Fruit fly (Drosophila melanogaster) whole organism, embryonic: ENCODE results near the gene CG3566.

Experiments
- BEAF-32 ChIP-seq: fragments of 200-800 bp; sonication (Bioruptor generic); optimal IDR thresholded peaks from 3 replicates; lab custom pipeline; 2017; ENCODE audit warnings: missing biosample characterization, missing genetic modification characterization, mild to moderate bottlenecking, moderate library complexity, missing genetic modification reagents
- CG11085 ChIP-seq: fragments of 200-800 bp; sonication (Bioruptor generic); IDR thresholded peaks from 2 replicates; pipeline ENCODE4 v1.3.6; 2022; ENCODE audit warnings: missing biosample characterization, missing genetic modification characterization
- CG11093 ChIP-seq: fragments of 200-800 bp; sonication (Bioruptor generic); IDR thresholded peaks from 3 replicates; pipeline ENCODE4 v1.3.6; 2022; ENCODE audit warnings: missing biosample characterization, missing genetic modification characterization
- CG11398 ChIP-seq: fragments of 200-800 bp; sonication (Bioruptor generic); optimal IDR thresholded peaks from 2 replicates; lab custom pipeline; 2016; ENCODE audit warnings: missing biosample characterization, missing genetic modification characterization
- CG14441 ChIP-seq: fragments of 200-800 bp; sonication (Bioruptor generic); IDR thresholded peaks from 2 replicates; pipeline ENCODE4 v1.3.6; 2022; ENCODE audit warnings: missing biosample characterization, missing genetic modification characterization
- CG14667 ChIP-seq: fragments of 200-800 bp; sonication (Bioruptor generic); IDR thresholded peaks from 2 replicates; pipeline ENCODE4 v1.3.6; 2022; ENCODE audit warnings: missing biosample characterization, missing genetic modification characterization
- CG15479 ChIP-seq: fragments of 200-800 bp; sonication (Bioruptor generic); optimal IDR thresholded peaks from 3 replicates; lab custom pipeline; 2019; ENCODE audit warnings: missing biosample characterization, mild to moderate bottlenecking, missing genetic modification characterization, moderate library complexity
- CG17359 ChIP-seq: fragments of 200-800 bp; sonication (Bioruptor generic); optimal IDR thresholded peaks from 3 replicates; lab custom pipeline; 2018; ENCODE audit warnings: missing biosample characterization, mild to moderate bottlenecking, missing genetic modification characterization, moderate library complexity
- CG17568 ChIP-seq: fragments of 200-800 bp; sonication (Bioruptor generic); optimal IDR thresholded peaks from 2 replicates; lab custom pipeline; 2018; ENCODE audit warnings: missing biosample characterization, mild to moderate bottlenecking, missing genetic modification characterization, moderate library complexity
- CG17912 ChIP-seq: fragments of 200-800 bp; sonication (Bioruptor generic); optimal IDR thresholded peaks from 2 replicates; lab custom pipeline; 2018; ENCODE audit warnings: missing biosample characterization, mild to moderate bottlenecking, missing genetic modification characterization
- CG2678 ChIP-seq: fragments of 200-800 bp; sonication (Bioruptor generic); optimal IDR thresholded peaks from 3 replicates; lab custom pipeline; 2019; ENCODE audit warnings: missing biosample characterization, mild to moderate bottlenecking, missing genetic modification characterization, moderate library complexity
- CG30020 ChIP-seq: fragments of 200-800 bp; optimal IDR thresholded peaks from 2 replicates; lab custom pipeline; 2019; ENCODE audit warnings: missing biosample characterization, mild to moderate bottlenecking, missing genetic modification characterization, moderate library complexity
- CG32767 ChIP-seq: fragments of 200-800 bp; sonication (Bioruptor generic); IDR thresholded peaks from 2 replicates; pipeline ENCODE4 v1.3.6; 2022; ENCODE audit warnings: missing biosample characterization, missing genetic modification characterization
- CG3407 ChIP-seq: fragments of 200-800 bp; sonication (Bioruptor generic); optimal IDR thresholded peaks from 2 replicates; lab custom pipeline; 2018; ENCODE audit warnings: missing biosample characterization, mild to moderate bottlenecking, missing genetic modification characterization
- CG7372 ChIP-seq: fragments of 200-800 bp; sonication (Bioruptor generic); IDR thresholded peaks from 2 replicates; pipeline ENCODE4 v1.3.6; 2022; ENCODE audit warnings: missing biosample characterization, missing genetic modification characterization
- CG7963 ChIP-seq: fragments of 200-800 bp; sonication (Bioruptor generic); IDR thresholded peaks from 3 replicates; pipeline ENCODE4 v1.3.6; 2022; ENCODE audit warnings: missing biosample characterization, missing genetic modification characterization; ENCODE audit not compliant: partially characterized antibody
- CG8089 ChIP-seq: fragments of 200-800 bp; sonication (Bioruptor generic); optimal IDR thresholded peaks from 3 replicates; lab custom pipeline; 2016; ENCODE audit warnings: missing biosample characterization, missing genetic modification characterization
- Dbx ChIP-seq: fragments of 200-800 bp; sonication (Bioruptor generic); IDR thresholded peaks from 3 replicates; pipeline ENCODE4 v1.3.6; 2022; ENCODE audit warnings: missing biosample characterization, missing genetic modification characterization
- Dip2 ChIP-seq: fragments of 200-800 bp; sonication (Bioruptor generic); IDR thresholded peaks from 2 replicates; pipeline ENCODE4 v1.3.6; 2022; ENCODE audit warnings: missing biosample characterization, missing genetic modification characterization
- Drgx ChIP-seq: fragments of 200-800 bp; sonication (Bioruptor generic); IDR thresholded peaks from 2 replicates; pipeline ENCODE4 v1.3.6; 2022; ENCODE audit warnings: missing biosample characterization, missing genetic modification characterization
- Gsc ChIP-seq: fragments of 200-800 bp; sonication (Bioruptor generic); IDR thresholded peaks from 2 replicates; pipeline ENCODE4 v1.3.6; 2022; ENCODE audit warnings: missing biosample characterization, missing genetic modification characterization
- MBD-R2 ChIP-seq: fragments of 200-800 bp; sonication (Bioruptor generic); IDR thresholded peaks from 2 replicates; pipeline ENCODE4 v1.3.6; 2022; ENCODE audit warnings: missing biosample characterization, missing genetic modification characterization
- MESR4 ChIP-seq: fragments of 200-800 bp; sonication (Bioruptor generic); optimal IDR thresholded peaks from 2 replicates; lab custom pipeline; 2018; ENCODE audit warnings: missing biosample characterization, mild to moderate bottlenecking, missing genetic modification characterization, moderate library complexity
- Max ChIP-seq: fragments of 200-800 bp; sonication (Bioruptor generic); optimal IDR thresholded peaks from 2 replicates; lab custom pipeline; 2016; ENCODE audit warnings: missing biosample characterization, mild to moderate bottlenecking, missing genetic modification characterization
- PHDP ChIP-seq: fragments of 200-800 bp; sonication (Bioruptor generic); optimal IDR thresholded peaks from 3 replicates; lab custom pipeline; 2018; ENCODE audit warnings: missing biosample characterization, mild to moderate bottlenecking, missing genetic modification characterization, moderate library complexity
- Spps ChIP-seq: fragments of 200-800 bp; sonication (Bioruptor generic); optimal IDR thresholded peaks from 2 replicates; lab custom pipeline; 2018; ENCODE audit warnings: missing biosample characterization, mild to moderate bottlenecking, missing genetic modification characterization
- Tbp ChIP-seq: fragments of >200 bp; optimal IDR thresholded peaks from 2 replicates; lab custom pipeline; 2018; ENCODE audit warnings: missing biosample characterization, missing genetic modification characterization
- ap ChIP-seq: fragments of 200-800 bp; sonication (Bioruptor generic); IDR thresholded peaks from 2 replicates; pipeline ENCODE4 v1.3.6; 2022; ENCODE audit warnings: missing biosample characterization, missing genetic modification characterization
- ara ChIP-seq: fragments of 200-800 bp; sonication (Bioruptor generic); IDR thresholded peaks from 2 replicates; pipeline ENCODE4 v1.3.6; 2022; ENCODE audit warnings: missing biosample characterization, missing genetic modification characterization
- ash1 ChIP-seq: fragments of 200-800 bp; sonication (Bioruptor generic); optimal IDR thresholded peaks from 2 replicates; lab custom pipeline; 2018; ENCODE audit warnings: missing biosample characterization, mild to moderate bottlenecking, missing genetic modification characterization
- bcd ChIP-seq: fragments of 200-800 bp; sonication (Bioruptor generic); optimal IDR thresholded peaks from 2 replicates; lab custom pipeline; 2017; ENCODE audit warnings: missing biosample characterization, mild to moderate bottlenecking, missing genetic modification characterization
- br ChIP-seq: fragments of >200 bp; optimal IDR thresholded peaks from 2 replicates; lab custom pipeline; 2017
- cg ChIP-seq: fragments of 200-800 bp; sonication (Bioruptor generic); optimal IDR thresholded peaks from 3 replicates; lab custom pipeline; 2019; ENCODE audit warnings: missing biosample characterization, mild to moderate bottlenecking, missing genetic modification characterization, moderate library complexity
- corto ChIP-seq: fragments of 200-800 bp; sonication (Bioruptor generic); optimal IDR thresholded peaks from 2 replicates; lab custom pipeline; 2016; ENCODE audit warnings: missing biosample characterization, mild to moderate bottlenecking, missing genetic modification characterization, moderate library complexity
- crol ChIP-seq: fragments of 200-800 bp; sonication (Bioruptor generic); IDR thresholded peaks from 2 replicates; pipeline ENCODE4 v1.3.6; 2022; ENCODE audit warnings: missing biosample characterization, missing genetic modification characterization
- dan ChIP-seq: fragments of 200-800 bp; sonication (Bioruptor generic); IDR thresholded peaks from 2 replicates; pipeline ENCODE4 v1.3.6; 2022; ENCODE audit warnings: missing biosample characterization, missing genetic modification characterization
- exex ChIP-seq: fragments of 200-800 bp; sonication (Bioruptor generic); optimal IDR thresholded peaks from 4 replicates; lab custom pipeline; 2018; ENCODE audit warnings: missing biosample characterization, mild to moderate bottlenecking, missing genetic modification characterization, moderate library complexity
- fd96Cb ChIP-seq: fragments of 200-800 bp; sonication (Bioruptor generic); optimal IDR thresholded peaks from 2 replicates; lab custom pipeline; 2018; ENCODE audit warnings: missing biosample characterization, mild to moderate bottlenecking, missing genetic modification characterization, moderate library complexity
- hb ChIP-seq: fragments of 200-800 bp; sonication (Bioruptor generic); IDR thresholded peaks from 3 replicates; pipeline ENCODE4 v1.3.6; 2022; ENCODE audit warnings: missing biosample characterization, missing genetic modification characterization; ENCODE audit not compliant: partially characterized antibody
- jigr1 ChIP-seq: fragments of 200-800 bp; sonication (Bioruptor generic); IDR thresholded peaks from 3 replicates; pipeline ENCODE4 v1.3.6; 2022; ENCODE audit warnings: missing biosample characterization, missing genetic modification characterization
- nau ChIP-seq: fragments of 200-800 bp; sonication (Bioruptor generic); optimal IDR thresholded peaks from 3 replicates; lab custom pipeline; 2017; ENCODE audit warnings: missing biosample characterization, mild to moderate bottlenecking, missing genetic modification characterization, missing genetic modification reagents
- prd ChIP-seq, 3 experiments: fragments of >200 bp in 2 of 3; fragments of 200-800 bp in 1 of 3; sonication (Bioruptor generic) in 1 of 3; optimal IDR thresholded peaks in 2 of 3; IDR thresholded peaks in 1 of 3; 2 replicates in 2 of 3; 3 replicates in 1 of 3; pipeline versions ENCODE4 v1.3.6 to Lab custom; 2017 to 2022; ENCODE audit warnings: missing biosample characterization in 1 of 3, missing genetic modification characterization in 1 of 3
- pum ChIP-seq: fragments of 200-800 bp; sonication (Bioruptor generic); optimal IDR thresholded peaks from 2 replicates; lab custom pipeline; 2016; ENCODE audit warnings: missing biosample characterization, missing genetic modification characterization
- repo ChIP-seq: fragments of 200-800 bp; sonication (Bioruptor generic); optimal IDR thresholded peaks from 2 replicates; lab custom pipeline; 2016; ENCODE audit warnings: missing biosample characterization, missing genetic modification characterization
- salm ChIP-seq: fragments of 200-800 bp; sonication (Bioruptor generic); optimal IDR thresholded peaks from 2 replicates; lab custom pipeline; 2018; ENCODE audit warnings: missing biosample characterization, mild to moderate bottlenecking, missing genetic modification characterization
- sd ChIP-seq: fragments of 200-800 bp; sonication (Bioruptor generic); optimal IDR thresholded peaks from 3 replicates; lab custom pipeline; 2018; ENCODE audit warnings: missing biosample characterization, mild to moderate bottlenecking, missing genetic modification characterization, moderate library complexity
- sob ChIP-seq: fragments of 200-800 bp; sonication (Bioruptor generic); IDR thresholded peaks from 2 replicates; pipeline ENCODE4 v1.3.6; 2022; ENCODE audit warnings: missing biosample characterization, missing genetic modification characterization
- tx ChIP-seq: fragments of 200-800 bp; sonication (Bioruptor generic); optimal IDR thresholded peaks from 2 replicates; lab custom pipeline; 2016; ENCODE audit warnings: missing biosample characterization, missing genetic modification characterization
- vnd ChIP-seq: fragments of 200-800 bp; sonication (Bioruptor generic); IDR thresholded peaks from 3 replicates; pipeline ENCODE4 v1.3.6; 2022; ENCODE audit warnings: missing biosample characterization, missing genetic modification characterization; ENCODE audit not compliant: partially characterized antibody

Gene CG3566

dm6 chrX:6278879-6279628 is 2.5 kb upstream of the CG3566 start (continued):
- TF ChIP-seq PHDP (tag; lab: Kevin White, UChicago), result no peak
- TF ChIP-seq MBD-R2 (GFP tag; lab: Robert Waterston, UW), result no peak
- TF ChIP-seq Max (GFP tag; lab: Kevin White, UChicago), result no peak
- TF ChIP-seq ash1 (GFP tag; lab: Kevin White, UChicago), result no peak
- TF ChIP-seq hb, result no peak
- TF ChIP-seq ara (GFP tag; lab: Robert Waterston, UW), result no peak
- no peak for TF ChIP-seq Dbx (GFP tag; lab: Robert Waterston, UW)
- TF ChIP-seq Dip2, result no peak
- TF ChIP-seq Gsc, result no peak
- TF ChIP-seq Spps, result no peak
- peak; percentile 46 for TF ChIP-seq CG11398
- TF ChIP-seq fd96Cb (tag; lab: Kevin White, UChicago), result no peak
- no peak for TF ChIP-seq Drgx (GFP tag; lab: Robert Waterston, UW)
- TF ChIP-seq corto (GFP tag; lab: Kevin White, UChicago), result no peak
- no peak for TF ChIP-seq CG17568
- TF ChIP-seq salm (tag; lab: Kevin White, UChicago), result no peak
- TF ChIP-seq dan (GFP tag; lab: Robert Waterston, UW), result no peak
- TF ChIP-seq CG7963 (GFP tag; lab: Robert Waterston, UW), result no peak
- peak; percentile 48 for TF ChIP-seq BEAF-32
- no peak for TF ChIP-seq CG11093 (GFP tag; lab: Robert Waterston, UW)
- no peak for TF ChIP-seq pum (GFP tag; lab: Kevin White, UChicago)
- no peak for TF ChIP-seq CG2678
- TF ChIP-seq jigr1 (GFP tag; lab: Robert Waterston, UW), result no peak
- TF ChIP-seq CG8089, result no peak
- TF ChIP-seq vnd (GFP tag; lab: Robert Waterston, UW), result no peak
- no peak for TF ChIP-seq tx (GFP tag; lab: Kevin White, UChicago)
- peak; percentile 87 for TF ChIP-seq cg (GFP tag; lab: Kevin White, UChicago)
- no peak for TF ChIP-seq CG30020
- TF ChIP-seq sd (tag; lab: Kevin White, UChicago), result no peak
- TF ChIP-seq CG15479 (GFP tag; lab: Kevin White, UChicago), result peak; percentile 56
- no peak for TF ChIP-seq CG3407
- TF ChIP-seq CG17359 (tag; lab: Kevin White, UChicago), result peak; percentile 44
- no peak for TF ChIP-seq CG17912 (GFP tag; lab: Kevin White, UChicago)
- TF ChIP-seq prd (optimal IDR thresholded peaks at IDR 0.05; lab: Kevin White, UChicago), result no peak
- TF ChIP-seq prd (GFP tag; IDR thresholded peaks at IDR 0.05; lab: Robert Waterston, UW), result no peak

DNA sequence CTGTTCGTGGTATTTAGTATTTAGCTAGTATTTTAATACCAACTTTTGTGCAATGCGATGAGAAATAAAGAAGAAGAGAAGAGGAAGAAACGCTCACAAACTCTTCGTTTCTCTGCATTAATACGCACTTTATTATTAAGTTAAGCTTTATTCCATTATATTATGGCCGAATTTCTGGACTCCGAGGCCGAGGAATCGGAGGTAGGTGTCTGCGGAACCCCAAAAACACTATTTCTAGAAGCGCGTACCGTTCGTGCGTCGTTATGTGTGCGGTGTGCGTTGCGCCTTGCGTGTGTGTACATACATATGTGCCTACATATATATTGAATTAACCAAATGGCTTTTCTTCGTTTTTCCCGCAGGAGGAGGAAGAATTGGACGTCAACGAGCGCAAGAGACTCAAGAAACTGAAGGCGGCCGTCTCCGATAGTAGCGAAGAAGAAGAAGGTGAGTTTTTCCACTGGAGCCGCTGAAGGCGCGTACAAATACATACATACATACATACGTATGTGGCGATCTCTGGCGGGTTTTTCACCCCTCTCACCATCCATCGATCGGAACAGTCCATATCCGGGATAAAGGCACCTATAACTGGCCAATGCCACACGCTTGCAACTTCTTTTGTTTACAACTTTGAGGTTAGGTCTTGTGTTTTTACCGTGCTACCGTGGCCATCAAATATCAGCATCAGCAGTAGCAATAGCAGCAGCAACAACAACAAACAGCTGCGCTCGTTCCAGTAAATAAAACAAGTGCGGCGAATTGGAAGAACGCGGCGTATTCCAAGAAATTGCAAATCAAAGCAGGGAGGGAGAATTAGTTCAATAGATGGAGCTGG is 8.6 kb downstream of the CG3566 start, which contains the start of gene Spt6:
Gene Spt6, plus strand, starts transcription at position 53 of the 838 bp plus-strand sequence.
- TF ChIP-seq CG32767 (GFP tag; lab: Robert Waterston, UW), result peak; percentile 41
- no peak for TF ChIP-seq repo
- TF ChIP-seq CG7372 (GFP tag; lab: Robert Waterston, UW), result no peak
- no peak for TF ChIP-seq CG14667
- TF ChIP-seq nau (GFP tag; lab: Kevin White, UChicago), result no peak
- no peak for TF ChIP-seq CG11085 (GFP tag; lab: Robert Waterston, UW)
- peak; percentile 69 for TF ChIP-seq crol (GFP tag; lab: Robert Waterston, UW)
- TF ChIP-seq MESR4 (GFP tag; lab: Kevin White, UChicago), result peak; percentile 91
- no peak for TF ChIP-seq br (lab: Kevin White, UChicago)
- TF ChIP-seq CG14441 (GFP tag; lab: Robert Waterston, UW), result no peak
- TF ChIP-seq cg (GFP tag; lab: Kevin White, UChicago), result peak; percentile 59
- no peak for TF ChIP-seq ap (GFP tag; lab: Robert Waterston, UW)
- no peak for TF ChIP-seq exex (tag; lab: Kevin White, UChicago)
- no peak for TF ChIP-seq sob
- no peak for TF ChIP-seq bcd (GFP tag; lab: Kevin White, UChicago)
- TF ChIP-seq corto (GFP tag; lab: Kevin White, UChicago), result peak; percentile 12
- TF ChIP-seq Tbp (GFP tag; lab: Kevin White, UChicago), result no peak
